Fruit fly (Drosophila melanogaster) whole organism, embryonic: ENCODE results near the gene CG34454.

Source experiments
- Antp ChIP-seq: fragments of 200-800 bp; sonication (Bioruptor generic); optimal IDR thresholded peaks from 3 replicates; lab custom pipeline; 2016; ENCODE audit warnings: missing biosample characterization, missing genetic modification characterization
- CG10543 ChIP-seq: fragments of 200-800 bp; sonication (Bioruptor generic); optimal IDR thresholded peaks from 3 replicates; lab custom pipeline; 2017; ENCODE audit warnings: missing biosample characterization, mild to moderate bottlenecking, missing genetic modification characterization, moderate library complexity
- CG12155 ChIP-seq: fragments of 200-800 bp; sonication (Bioruptor generic); optimal IDR thresholded peaks from 3 replicates; lab custom pipeline; 2016; ENCODE audit warnings: missing biosample characterization, missing genetic modification characterization
- CG12219 ChIP-seq: fragments of 200-800 bp; sonication (Bioruptor generic); optimal IDR thresholded peaks from 3 replicates; lab custom pipeline; 2018; ENCODE audit warnings: missing biosample characterization, mild to moderate bottlenecking, missing genetic modification characterization
- CG1233 ChIP-seq: fragments of 200-800 bp; sonication (Bioruptor generic); optimal IDR thresholded peaks from 4 replicates; lab custom pipeline; 2018; ENCODE audit warnings: missing biosample characterization, mild to moderate bottlenecking, missing genetic modification characterization
- CG13894 ChIP-seq: fragments of 200-800 bp; sonication (Bioruptor generic); optimal IDR thresholded peaks from 3 replicates; lab custom pipeline; 2018; ENCODE audit warnings: missing biosample characterization, mild to moderate bottlenecking, missing genetic modification characterization, moderate library complexity
- CG14050 ChIP-seq: fragments of 200-800 bp; sonication (Bioruptor generic); IDR thresholded peaks from 3 replicates; pipeline ENCODE4 v1.3.6; 2022; ENCODE audit warnings: missing biosample characterization, missing genetic modification characterization
- CG16779 ChIP-seq: fragments of 200-800 bp; sonication (Bioruptor generic); IDR thresholded peaks from 2 replicates; pipeline ENCODE4 v1.3.6; 2022; ENCODE audit warnings: missing biosample characterization, missing genetic modification characterization
- CG17186 ChIP-seq: fragments of 200-800 bp; sonication (Bioruptor generic); optimal IDR thresholded peaks from 3 replicates; lab custom pipeline; 2017; ENCODE audit warnings: missing biosample characterization, missing genetic modification reagents, missing genetic modification characterization
- CG17802 ChIP-seq: fragments of 200-800 bp; sonication (Bioruptor generic); optimal IDR thresholded peaks from 2 replicates; lab custom pipeline; 2018; ENCODE audit warnings: missing biosample characterization, mild to moderate bottlenecking, missing genetic modification characterization, moderate library complexity
- CG18619 ChIP-seq: fragments of 200-800 bp; sonication (Bioruptor generic); optimal IDR thresholded peaks from 3 replicates; lab custom pipeline; 2017; ENCODE audit warnings: missing biosample characterization, mild to moderate bottlenecking, missing genetic modification characterization
- CG3065 ChIP-seq: fragments of 200-800 bp; sonication (Bioruptor generic); optimal IDR thresholded peaks from 2 replicates; lab custom pipeline; 2016; ENCODE audit warnings: missing biosample characterization, missing genetic modification characterization
- CG31441 ChIP-seq: fragments of 200-800 bp; sonication (Bioruptor generic); IDR thresholded peaks from 2 replicates; pipeline ENCODE4 v1.3.6; 2022; ENCODE audit warnings: missing biosample characterization, missing genetic modification characterization
- CG3847 ChIP-seq: fragments of 200-800 bp; sonication (Bioruptor generic); IDR thresholded peaks from 2 replicates; pipeline ENCODE4 v1.3.6; 2022; ENCODE audit warnings: missing biosample characterization, missing genetic modification characterization
- CG7271 ChIP-seq: fragments of 200-800 bp; sonication (Bioruptor generic); optimal IDR thresholded peaks from 2 replicates; lab custom pipeline; 2018; ENCODE audit warnings: missing biosample characterization, mild to moderate bottlenecking, missing genetic modification characterization, moderate library complexity
- CG8478 ChIP-seq: fragments of >200 bp; optimal IDR thresholded peaks from 2 replicates; lab custom pipeline; 2018
- CG9932 ChIP-seq: fragments of 200-800 bp; sonication (Bioruptor generic); IDR thresholded peaks from 2 replicates; pipeline ENCODE4 v1.3.6; 2022; ENCODE audit warnings: missing biosample characterization, missing genetic modification characterization
- D ChIP-seq, 2 experiments: fragments of 200-800 bp in 1 of 2; fragments of >200 bp in 1 of 2; sonication (Bioruptor generic) in 1 of 2; optimal IDR thresholded peaks; 2 replicates in 1 of 2; 3 replicates in 1 of 2; lab custom pipeline; 2017; ENCODE audit warnings: mild to moderate bottlenecking in 1 of 2, missing biosample characterization in 1 of 2, missing genetic modification characterization in 1 of 2, missing genetic modification reagents in 1 of 2
- D19A ChIP-seq: fragments of 200-800 bp; optimal IDR thresholded peaks from 3 replicates; lab custom pipeline; 2019; ENCODE audit warnings: missing biosample characterization, mild to moderate bottlenecking, missing genetic modification characterization, moderate library complexity
- Deaf1 ChIP-seq: fragments of 200-800 bp; optimal IDR thresholded peaks from 3 replicates; lab custom pipeline; 2019; ENCODE audit warnings: missing biosample characterization, mild to moderate bottlenecking, missing genetic modification characterization, moderate library complexity
- Dfd ChIP-seq, 2 experiments: fragments of >200 bp; optimal IDR thresholded peaks; 2 replicates each; lab custom pipeline; 2017; ENCODE audit warnings: missing biosample characterization in 2 of 2, missing genetic modification characterization in 2 of 2
- ERR ChIP-seq: fragments of 200-800 bp; sonication (Bioruptor generic); optimal IDR thresholded peaks from 2 replicates; lab custom pipeline; 2016; ENCODE audit warnings: missing biosample characterization, missing genetic modification characterization
- Eip74EF ChIP-seq, 2 experiments: fragments of 200-800 bp in 1 of 2; fragments of >200 bp in 1 of 2; sonication (Bioruptor generic) in 1 of 2; optimal IDR thresholded peaks; 2 replicates each; lab custom pipeline; 2017 to 2019; ENCODE audit warnings: missing biosample characterization in 2 of 2, missing genetic modification characterization in 2 of 2, mild to moderate bottlenecking in 1 of 2, moderate library complexity in 1 of 2
- Fer3 ChIP-seq: fragments of 200-800 bp; sonication (Bioruptor generic); optimal IDR thresholded peaks from 2 replicates; lab custom pipeline; 2018; ENCODE audit warnings: missing biosample characterization, mild to moderate bottlenecking, missing genetic modification characterization, moderate library complexity
- GATAe ChIP-seq: fragments of 200-800 bp; sonication (Bioruptor generic); conservative IDR thresholded peaks from 2 replicates; pipeline ENCODE4 v1.3.6; 2022; ENCODE audit warnings: missing biosample characterization, missing genetic modification characterization
- H2.0 ChIP-seq: fragments of 200-800 bp; sonication (Bioruptor generic); IDR thresholded peaks from 2 replicates; pipeline ENCODE4 v1.3.6; 2022; ENCODE audit warnings: missing biosample characterization, missing genetic modification characterization
- Jarid2 ChIP-seq: fragments of 200-800 bp; sonication (Bioruptor generic); optimal IDR thresholded peaks from 3 replicates; lab custom pipeline; 2017; ENCODE audit warnings: mild to moderate bottlenecking, missing biosample characterization, missing genetic modification reagents, missing genetic modification characterization
- MTF-1 ChIP-seq: fragments of 200-800 bp; sonication (Bioruptor generic); optimal IDR thresholded peaks from 2 replicates; lab custom pipeline; 2018; ENCODE audit warnings: missing biosample characterization, mild to moderate bottlenecking, missing genetic modification characterization, borderline replicate concordance
- Side ChIP-seq: fragments of 200-800 bp; sonication (Bioruptor generic); optimal IDR thresholded peaks from 2 replicates; lab custom pipeline; 2016; ENCODE audit warnings: missing biosample characterization, missing genetic modification characterization
- Sry-β ChIP-seq: fragments of 200-800 bp; sonication (Bioruptor generic); optimal IDR thresholded peaks from 2 replicates; lab custom pipeline; 2018; ENCODE audit warnings: missing biosample characterization, mild to moderate bottlenecking, missing genetic modification characterization, moderate library complexity
- Sry-δ ChIP-seq: fragments of 200-800 bp; sonication (Bioruptor generic); optimal IDR thresholded peaks from 2 replicates; lab custom pipeline; 2016; ENCODE audit warnings: missing biosample characterization, missing genetic modification characterization
- Stat92E ChIP-seq, 3 experiments: fragments of >200 bp in 2 of 3; fragments of 200-800 bp in 1 of 3; sonication (Bioruptor generic) in 1 of 3; optimal IDR thresholded peaks; 2 replicates each; lab custom pipeline; 2017 to 2019; ENCODE audit warnings: missing biosample characterization in 3 of 3, missing genetic modification characterization in 3 of 3, mild to moderate bottlenecking in 1 of 3, moderate library complexity in 1 of 3
- bsh ChIP-seq, 2 experiments: fragments of 200-800 bp; sonication (Bioruptor generic); optimal IDR thresholded peaks; 2 replicates each; lab custom pipeline; 2017 to 2018; ENCODE audit warnings: mild to moderate bottlenecking in 2 of 2, missing biosample characterization in 2 of 2, missing genetic modification characterization in 2 of 2, moderate library complexity in 1 of 2
- disco-r ChIP-seq: fragments of 200-800 bp; sonication (Bioruptor generic); optimal IDR thresholded peaks from 2 replicates; lab custom pipeline; 2016; ENCODE audit warnings: missing biosample characterization, missing genetic modification characterization
- en ChIP-seq: fragments of 200-800 bp; sonication (Bioruptor generic); optimal IDR thresholded peaks from 2 replicates; lab custom pipeline; 2016; ENCODE audit warnings: missing biosample characterization, missing genetic modification characterization
- fd3F ChIP-seq: fragments of 200-800 bp; sonication (Bioruptor generic); optimal IDR thresholded peaks from 2 replicates; lab custom pipeline; 2018; ENCODE audit warnings: missing biosample characterization, mild to moderate bottlenecking, missing genetic modification characterization, moderate library complexity
- gfzf ChIP-seq: fragments of 200-800 bp; sonication (Bioruptor generic); optimal IDR thresholded peaks from 2 replicates; lab custom pipeline; 2016; ENCODE audit warnings: missing biosample characterization, mild to moderate bottlenecking, missing genetic modification characterization, moderate library complexity
- hkb ChIP-seq, 2 experiments: fragments of 200-800 bp in 1 of 2; fragments of >200 bp in 1 of 2; sonication (Bioruptor generic) in 1 of 2; IDR thresholded peaks in 1 of 2; optimal IDR thresholded peaks in 1 of 2; 2 replicates each; pipeline versions ENCODE4 v1.3.6 to Lab custom; 2017 to 2022; ENCODE audit warnings: missing biosample characterization in 1 of 2, missing genetic modification characterization in 1 of 2
- insv ChIP-seq, 2 experiments: fragments of 200-800 bp; sonication (Bioruptor generic); optimal IDR thresholded peaks; 3 replicates each; lab custom pipeline; 2016 to 2018; ENCODE audit warnings: missing biosample characterization in 2 of 2, missing genetic modification characterization in 2 of 2
- kni ChIP-seq: fragments of 200-800 bp; sonication (Bioruptor generic); optimal IDR thresholded peaks from 3 replicates; lab custom pipeline; 2017; ENCODE audit warnings: mild to moderate bottlenecking, missing biosample characterization, missing genetic modification reagents, missing genetic modification characterization
- mam ChIP-seq: fragments of 200-800 bp; sonication (Bioruptor generic); optimal IDR thresholded peaks from 3 replicates; lab custom pipeline; 2016; ENCODE audit warnings: missing biosample characterization, missing genetic modification characterization
- seq ChIP-seq: fragments of 200-800 bp; sonication (Bioruptor generic); IDR thresholded peaks from 2 replicates; pipeline ENCODE4 v1.3.6; 2022; ENCODE audit warnings: missing biosample characterization, missing genetic modification characterization
- slbo ChIP-seq: fragments of 200-800 bp; sonication (Bioruptor generic); IDR thresholded peaks from 2 replicates; pipeline ENCODE4 v1.3.6; 2022; ENCODE audit warnings: missing biosample characterization, missing genetic modification characterization
- slp2 ChIP-seq: fragments of 200-800 bp; sonication (Bioruptor generic); optimal IDR thresholded peaks from 2 replicates; lab custom pipeline; 2016; ENCODE audit warnings: missing biosample characterization, missing genetic modification characterization
- so ChIP-seq: fragments of 200-800 bp; sonication (Bioruptor generic); IDR thresholded peaks from 3 replicates; pipeline ENCODE4 v1.3.6; 2022; ENCODE audit warnings: missing biosample characterization, missing genetic modification characterization
- toy ChIP-seq: fragments of 200-800 bp; sonication (Bioruptor generic); IDR thresholded peaks from 2 replicates; pipeline ENCODE4 v1.3.6; 2022; ENCODE audit warnings: missing biosample characterization, missing genetic modification characterization
- zen ChIP-seq: fragments of 200-800 bp; sonication (Bioruptor generic); optimal IDR thresholded peaks from 3 replicates; lab custom pipeline; 2018; ENCODE audit warnings: missing biosample characterization, mild to moderate bottlenecking, missing genetic modification characterization, moderate library complexity

The CG34454 gene

DNA sequence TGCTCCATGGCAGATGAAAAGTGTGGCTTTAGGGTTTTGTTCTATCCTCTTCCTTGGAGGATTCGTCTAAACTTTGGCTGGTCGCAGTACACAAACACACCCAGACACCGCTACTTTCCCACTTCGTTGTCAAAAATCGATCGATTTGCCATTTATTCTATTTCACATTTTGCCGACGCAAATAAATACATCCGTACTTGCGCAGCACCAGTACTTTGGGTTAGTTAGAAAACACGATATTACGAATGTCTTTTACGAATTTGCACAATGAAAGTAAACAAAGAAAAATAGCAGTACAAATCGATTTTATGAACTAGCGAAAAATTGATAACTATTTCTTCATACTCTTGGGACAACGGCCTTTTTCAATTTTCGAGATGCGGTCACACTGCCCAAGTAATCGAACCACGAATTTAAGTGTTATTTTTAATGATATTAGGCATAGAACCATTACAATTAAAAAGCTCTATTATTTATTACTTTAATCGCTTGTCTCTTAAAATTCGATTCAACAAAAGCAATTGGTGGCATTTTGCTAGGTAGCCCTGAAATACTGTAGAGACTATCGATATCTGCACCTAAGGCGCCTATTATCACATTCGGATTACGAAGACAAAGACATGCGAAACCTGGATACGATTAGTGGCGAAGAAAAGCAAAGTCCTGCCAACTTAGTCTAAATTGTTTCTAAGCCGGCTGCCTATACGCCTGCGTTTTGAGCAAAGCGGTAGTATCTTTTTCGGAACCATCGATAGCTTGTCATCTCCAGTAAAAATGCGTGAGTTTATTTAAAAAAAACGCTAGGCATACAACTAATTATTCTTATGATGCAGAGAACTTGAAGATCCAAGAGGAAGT, 25.7 kb upstream of the CG34454 start, which contains the start of the genes DIP2 and wac (continued):
- no peak for TF ChIP-seq hkb (optimal IDR thresholded peaks at IDR 0.05; lab: Kevin White, UChicago)
- TF ChIP-seq hkb (GFP tag; IDR thresholded peaks at IDR 0.05; lab: Robert Waterston, UW): peak; percentile 58; the same call in 1 of the 2 replicates
- peak in 1 of 2 experiments; percentile 49 for TF ChIP-seq insv (GFP tag; optimal IDR thresholded peaks at IDR 0.05; lab: Kevin White, UChicago)
- TF ChIP-seq seq (GFP tag; lab: Robert Waterston, UW): no peak; the same call in 1 of the 2 replicates
- peak; percentile 49 for TF ChIP-seq CG1233 (GFP tag; lab: Kevin White, UChicago)
- peak; percentile 21 for TF ChIP-seq en (GFP tag; lab: Kevin White, UChicago)
- TF ChIP-seq kni (GFP tag; lab: Kevin White, UChicago): peak; percentile 71
- TF ChIP-seq Side: peak; percentile 78
- 0 out of 2 replicates have a peak, but pooled peaks have one; percentile 15 for TF ChIP-seq GATAe (GFP tag; lab: Robert Waterston, UW)
- no peak for TF ChIP-seq CG7271
- peak; percentile 65 for TF ChIP-seq Fer3 (tag; lab: Kevin White, UChicago)
- TF ChIP-seq slp2: peak; percentile 68
- TF ChIP-seq CG17802 (tag; lab: Kevin White, UChicago): peak; percentile 29
- no peak for TF ChIP-seq Stat92E (GFP tag; optimal IDR thresholded peaks at IDR 0.05; lab: Kevin White, UChicago)
- TF ChIP-seq mam: peak; percentile 93
- TF ChIP-seq H2.0 (GFP tag; lab: Robert Waterston, UW): peak; percentile 59; the same call in 1 of the 2 replicates
- peak; percentile 78 for TF ChIP-seq CG10543 (GFP tag; lab: Kevin White, UChicago)
- peak; percentile 13 for TF ChIP-seq Sry-β (GFP tag; lab: Kevin White, UChicago)
- TF ChIP-seq CG17186 (GFP tag; lab: Kevin White, UChicago): peak; percentile 84
- TF ChIP-seq Eip74EF (GFP tag; optimal IDR thresholded peaks at IDR 0.05; lab: Kevin White, UChicago): no peak
- TF ChIP-seq CG8478 (lab: Kevin White, UChicago): no peak
- peak; percentile 89 for TF ChIP-seq gfzf
- peak; percentile 98 for TF ChIP-seq Sry-δ (GFP tag; lab: Kevin White, UChicago)
- TF ChIP-seq CG16779 (GFP tag; lab: Robert Waterston, UW): peak; percentile 71
- peak; percentile 57 for TF ChIP-seq zen (tag; lab: Kevin White, UChicago)
- TF ChIP-seq MTF-1 (GFP tag; lab: Kevin White, UChicago): peak; percentile 39
- TF ChIP-seq CG3847 (GFP tag; lab: Robert Waterston, UW): peak; percentile 77
- TF ChIP-seq fd3F (GFP tag; lab: Kevin White, UChicago): peak; percentile 4
- TF ChIP-seq CG31441 (GFP tag; lab: Robert Waterston, UW): no peak; the same call in 1 of the 2 replicates
- peak; percentile 19; the same call in 1 of the 3 replicates for TF ChIP-seq CG14050 (GFP tag; lab: Robert Waterston, UW)
- TF ChIP-seq toy (GFP tag; lab: Robert Waterston, UW): no peak
- peak; percentile 89 for TF ChIP-seq Deaf1 (tag; lab: Kevin White, UChicago)
- peak; percentile 73; the same call in 2 of the 3 replicates for TF ChIP-seq so
- TF ChIP-seq Antp (GFP tag; lab: Kevin White, UChicago): peak; percentile 94
- peak; percentile 89 for TF ChIP-seq slbo (GFP tag; lab: Robert Waterston, UW)
- TF ChIP-seq CG13894 (tag; lab: Kevin White, UChicago): peak; percentile 45
- TF ChIP-seq D19A (tag; lab: Kevin White, UChicago): peak; percentile 54
- TF ChIP-seq bsh (GFP tag; optimal IDR thresholded peaks at IDR 0.05; lab: Kevin White, UChicago): peak in 1 of 2 experiments; percentile 51
- no peak for TF ChIP-seq Jarid2 (GFP tag; lab: Kevin White, UChicago)
- TF ChIP-seq disco-r: peak; percentile 52
- peak; percentile 64 for TF ChIP-seq CG3065 (GFP tag; lab: Kevin White, UChicago)
- peak; percentile 82 for TF ChIP-seq CG12155 (GFP tag; lab: Kevin White, UChicago)
- no peak for TF ChIP-seq CG18619 (GFP tag; lab: Kevin White, UChicago)
- TF ChIP-seq CG9932 (GFP tag; lab: Robert Waterston, UW): peak; percentile 94
- peak; percentile 72 for TF ChIP-seq ERR (GFP tag; lab: Kevin White, UChicago)
- peak; percentile 21 for TF ChIP-seq CG12219 (GFP tag; lab: Kevin White, UChicago)
- TF ChIP-seq D (optimal IDR thresholded peaks at IDR 0.05; lab: Kevin White, UChicago): no peak
- peak; percentile 59 for TF ChIP-seq D (GFP tag; optimal IDR thresholded peaks at IDR 0.05; lab: Kevin White, UChicago)
- TF ChIP-seq Dfd (GFP tag; optimal IDR thresholded peaks at IDR 0.05; lab: Kevin White, UChicago): no peak
